Fruit fly (Drosophila melanogaster) whole organism, embryonic: Measurements from ENCODE around the gene CG31548.
A peak's percentile ranks its signal among the peaks of the same experiment; 100 is the strongest.

Source experiments
- Asciz ChIP-seq: fragments of 200-800 bp; sonication (Bioruptor generic); optimal IDR thresholded peaks from 2 replicates; lab custom pipeline; 2017; ENCODE audit warnings: missing biosample characterization, mild to moderate bottlenecking, missing genetic modification characterization, missing genetic modification reagents
- BEAF-32 ChIP-seq: fragments of 200-800 bp; sonication (Bioruptor generic); optimal IDR thresholded peaks from 3 replicates; lab custom pipeline; 2017; ENCODE audit warnings: missing biosample characterization, missing genetic modification characterization, mild to moderate bottlenecking, moderate library complexity, missing genetic modification reagents
- CG10543 ChIP-seq: fragments of 200-800 bp; sonication (Bioruptor generic); optimal IDR thresholded peaks from 3 replicates; lab custom pipeline; 2017; ENCODE audit warnings: missing biosample characterization, mild to moderate bottlenecking, missing genetic modification characterization, moderate library complexity
- CG12155 ChIP-seq: fragments of 200-800 bp; sonication (Bioruptor generic); optimal IDR thresholded peaks from 3 replicates; lab custom pipeline; 2016; ENCODE audit warnings: missing biosample characterization, missing genetic modification characterization
- CG12299 ChIP-seq: fragments of 200-800 bp; sonication (Bioruptor generic); optimal IDR thresholded peaks from 2 replicates; lab custom pipeline; 2018; ENCODE audit warnings: missing biosample characterization, mild to moderate bottlenecking, missing genetic modification characterization
- CG1233 ChIP-seq: fragments of 200-800 bp; sonication (Bioruptor generic); optimal IDR thresholded peaks from 4 replicates; lab custom pipeline; 2018; ENCODE audit warnings: missing biosample characterization, mild to moderate bottlenecking, missing genetic modification characterization
- CG12942 ChIP-seq: fragments of 200-800 bp; sonication (Bioruptor generic); optimal IDR thresholded peaks from 3 replicates; lab custom pipeline; 2016; ENCODE audit warnings: missing biosample characterization, missing genetic modification characterization
- CG13287 ChIP-seq: fragments of 200-800 bp; sonication (Bioruptor generic); IDR thresholded peaks from 2 replicates; pipeline ENCODE4 v1.3.6; 2022; ENCODE audit warnings: missing biosample characterization, missing genetic modification characterization; ENCODE audit not compliant: partially characterized antibody
- CG13624 ChIP-seq: fragments of 200-800 bp; sonication (Bioruptor generic); optimal IDR thresholded peaks from 2 replicates; lab custom pipeline; 2016; ENCODE audit warnings: missing biosample characterization, missing genetic modification characterization
- CG14014 ChIP-seq: fragments of 200-800 bp; sonication (Bioruptor generic); IDR thresholded peaks from 2 replicates; pipeline ENCODE4 v1.3.6; 2022; ENCODE audit warnings: missing biosample characterization, missing genetic modification characterization
- CG17328 ChIP-seq: fragments of 200-800 bp; sonication (Bioruptor generic); IDR thresholded peaks from 2 replicates; pipeline ENCODE4 v1.3.6; 2022; ENCODE audit warnings: missing biosample characterization, missing genetic modification characterization
- CG2712 ChIP-seq: fragments of 200-800 bp; optimal IDR thresholded peaks from 3 replicates; lab custom pipeline; 2019; ENCODE audit warnings: missing biosample characterization, mild to moderate bottlenecking, missing genetic modification characterization, moderate library complexity
- CG3281 ChIP-seq: fragments of 200-800 bp; sonication (Bioruptor generic); optimal IDR thresholded peaks from 3 replicates; lab custom pipeline; 2017; ENCODE audit warnings: missing biosample characterization, mild to moderate bottlenecking, missing genetic modification characterization
- CG3847 ChIP-seq: fragments of 200-800 bp; sonication (Bioruptor generic); IDR thresholded peaks from 2 replicates; pipeline ENCODE4 v1.3.6; 2022; ENCODE audit warnings: missing biosample characterization, missing genetic modification characterization
- CG5245 ChIP-seq: fragments of 200-800 bp; sonication (Bioruptor generic); optimal IDR thresholded peaks from 3 replicates; lab custom pipeline; 2016; ENCODE audit warnings: missing biosample characterization, missing genetic modification characterization
- CG5953 ChIP-seq: fragments of 200-800 bp; sonication (Bioruptor generic); IDR thresholded peaks from 2 replicates; pipeline ENCODE4 v1.3.6; 2022; ENCODE audit warnings: missing biosample characterization, missing genetic modification characterization
- CG6854 ChIP-seq: fragments of 200-800 bp; sonication (Bioruptor generic); optimal IDR thresholded peaks from 3 replicates; lab custom pipeline; 2017; ENCODE audit warnings: missing biosample characterization, mild to moderate bottlenecking, missing genetic modification characterization
- CG7271 ChIP-seq: fragments of 200-800 bp; sonication (Bioruptor generic); optimal IDR thresholded peaks from 2 replicates; lab custom pipeline; 2018; ENCODE audit warnings: missing biosample characterization, mild to moderate bottlenecking, missing genetic modification characterization, moderate library complexity
- CG7372 ChIP-seq: fragments of 200-800 bp; sonication (Bioruptor generic); IDR thresholded peaks from 2 replicates; pipeline ENCODE4 v1.3.6; 2022; ENCODE audit warnings: missing biosample characterization, missing genetic modification characterization
- CG7928 ChIP-seq: fragments of 200-800 bp; sonication (Bioruptor generic); optimal IDR thresholded peaks from 2 replicates; lab custom pipeline; 2017; ENCODE audit warnings: missing biosample characterization, mild to moderate bottlenecking, missing genetic modification characterization
- CG9609 ChIP-seq: fragments of 200-800 bp; sonication (Bioruptor generic); optimal IDR thresholded peaks from 3 replicates; lab custom pipeline; 2016; ENCODE audit warnings: missing biosample characterization, missing genetic modification characterization
- CG9797 ChIP-seq: fragments of 200-800 bp; sonication (Bioruptor generic); optimal IDR thresholded peaks from 3 replicates; lab custom pipeline; 2018; ENCODE audit warnings: missing biosample characterization, mild to moderate bottlenecking, missing genetic modification characterization
- Elba2 ChIP-seq: fragments of 200-800 bp; sonication (Bioruptor generic); optimal IDR thresholded peaks from 3 replicates; lab custom pipeline; 2016; ENCODE audit warnings: missing biosample characterization, missing genetic modification characterization
- Ets97D ChIP-seq: fragments of 200-800 bp; sonication (Bioruptor generic); optimal IDR thresholded peaks from 3 replicates; lab custom pipeline; 2016; ENCODE audit warnings: missing biosample characterization, missing genetic modification characterization
- GATAe ChIP-seq: fragments of 200-800 bp; sonication (Bioruptor generic); conservative IDR thresholded peaks from 2 replicates; pipeline ENCODE4 v1.3.6; 2022; ENCODE audit warnings: missing biosample characterization, missing genetic modification characterization
- NFAT ChIP-seq: fragments of 200-800 bp; sonication (Bioruptor generic); IDR thresholded peaks from 2 replicates; pipeline ENCODE4 v1.3.6; 2022; ENCODE audit warnings: missing biosample characterization, missing genetic modification characterization
- Nf-YC ChIP-seq: fragments of 200-800 bp; optimal IDR thresholded peaks from 3 replicates; lab custom pipeline; 2019; ENCODE audit warnings: missing biosample characterization, mild to moderate bottlenecking, missing genetic modification characterization, moderate library complexity
- NfI ChIP-seq: fragments of 200-800 bp; sonication (Bioruptor generic); optimal IDR thresholded peaks from 3 replicates; lab custom pipeline; 2018; ENCODE audit warnings: missing biosample characterization, mild to moderate bottlenecking, missing genetic modification characterization, moderate library complexity
- Sox100B ChIP-seq: fragments of 200-800 bp; sonication (Bioruptor generic); optimal IDR thresholded peaks from 3 replicates; lab custom pipeline; 2018; ENCODE audit warnings: missing biosample characterization, mild to moderate bottlenecking, missing genetic modification characterization
- Trl ChIP-seq, 3 experiments: fragments of >200 bp in 2 of 3; fragments of 200-800 bp in 1 of 3; sonication (Bioruptor generic) in 1 of 3; optimal IDR thresholded peaks; 2 replicates in 1 of 3; 3 replicates in 2 of 3; lab custom pipeline; 2016 to 2017; ENCODE audit warnings: missing biosample characterization in 1 of 3, missing genetic modification characterization in 1 of 3
- al ChIP-seq: fragments of 200-800 bp; sonication (Bioruptor generic); IDR thresholded peaks from 2 replicates; pipeline ENCODE4 v1.3.6; 2022; ENCODE audit warnings: missing biosample characterization, missing genetic modification characterization
- ato ChIP-seq: fragments of 200-800 bp; sonication (Bioruptor generic); IDR thresholded peaks from 2 replicates; pipeline ENCODE4 v1.3.6; 2022; ENCODE audit warnings: missing biosample characterization, missing genetic modification characterization; ENCODE audit not compliant: partially characterized antibody
- btn ChIP-seq: fragments of 200-800 bp; sonication (Bioruptor generic); optimal IDR thresholded peaks from 2 replicates; lab custom pipeline; 2016; ENCODE audit warnings: missing biosample characterization, missing genetic modification characterization
- chn ChIP-seq: fragments of 200-800 bp; sonication (Bioruptor generic); optimal IDR thresholded peaks from 2 replicates; lab custom pipeline; 2016; ENCODE audit warnings: missing biosample characterization, missing genetic modification characterization
- dpn ChIP-seq, 2 experiments: fragments of 200-800 bp; sonication (Bioruptor generic); optimal IDR thresholded peaks; 3 replicates each; lab custom pipeline; 2016; ENCODE audit warnings: missing biosample characterization in 2 of 2, missing genetic modification characterization in 2 of 2
- grn ChIP-seq: fragments of 200-800 bp; sonication (Bioruptor generic); optimal IDR thresholded peaks from 3 replicates; lab custom pipeline; 2017; ENCODE audit warnings: missing biosample characterization, missing genetic modification characterization
- jigr1 ChIP-seq: fragments of 200-800 bp; sonication (Bioruptor generic); IDR thresholded peaks from 3 replicates; pipeline ENCODE4 v1.3.6; 2022; ENCODE audit warnings: missing biosample characterization, missing genetic modification characterization
- kni ChIP-seq: fragments of 200-800 bp; sonication (Bioruptor generic); optimal IDR thresholded peaks from 3 replicates; lab custom pipeline; 2017; ENCODE audit warnings: mild to moderate bottlenecking, missing biosample characterization, missing genetic modification reagents, missing genetic modification characterization
- lbe ChIP-seq: fragments of 200-800 bp; sonication (Bioruptor generic); optimal IDR thresholded peaks from 2 replicates; lab custom pipeline; 2016; ENCODE audit warnings: missing biosample characterization, mild to moderate bottlenecking, missing genetic modification characterization
- lilli ChIP-seq: fragments of 200-800 bp; sonication (Bioruptor generic); optimal IDR thresholded peaks from 3 replicates; lab custom pipeline; 2016; ENCODE audit warnings: missing biosample characterization, missing genetic modification characterization
- lola ChIP-seq, 3 experiments: fragments of >200 bp in 2 of 3; fragments of 200-800 bp in 1 of 3; sonication (Bioruptor generic) in 1 of 3; optimal IDR thresholded peaks; 2 replicates each; lab custom pipeline; 2017 to 2019; ENCODE audit warnings: missing biosample characterization in 3 of 3, missing genetic modification characterization in 3 of 3, mild to moderate bottlenecking in 1 of 3, moderate library complexity in 1 of 3
- pros ChIP-seq: fragments of 200-800 bp; sonication (Bioruptor generic); optimal IDR thresholded peaks from 3 replicates; lab custom pipeline; 2019; ENCODE audit warnings: missing biosample characterization, mild to moderate bottlenecking, missing genetic modification characterization, moderate library complexity
- stc ChIP-seq: fragments of 200-800 bp; sonication (Bioruptor generic); IDR thresholded peaks from 2 replicates; pipeline ENCODE4 v1.3.6; 2022; ENCODE audit warnings: missing biosample characterization, missing genetic modification characterization
- stwl ChIP-seq: fragments of 200-800 bp; sonication (Bioruptor generic); optimal IDR thresholded peaks from 3 replicates; lab custom pipeline; 2018; ENCODE audit warnings: missing biosample characterization, mild to moderate bottlenecking, missing genetic modification characterization, moderate library complexity
- wek ChIP-seq: fragments of 200-800 bp; sonication (Bioruptor generic); optimal IDR thresholded peaks from 3 replicates; lab custom pipeline; 2018; ENCODE audit warnings: missing biosample characterization, mild to moderate bottlenecking, missing genetic modification characterization, moderate library complexity
- wor ChIP-seq: fragments of 200-800 bp; sonication (Bioruptor generic); IDR thresholded peaks from 2 replicates; pipeline ENCODE4 v1.3.6; 2022; ENCODE audit warnings: missing biosample characterization, missing genetic modification characterization
- z ChIP-seq: fragments of 200-800 bp; sonication (Bioruptor generic); IDR thresholded peaks from 3 replicates; pipeline ENCODE4 v1.3.6; 2022; ENCODE audit warnings: missing biosample characterization, missing genetic modification characterization
- zen2 ChIP-seq: fragments of 200-800 bp; sonication (Bioruptor generic); IDR thresholded peaks from 3 replicates; pipeline ENCODE4 v1.3.6; 2022; ENCODE audit warnings: missing biosample characterization, missing genetic modification characterization; ENCODE audit not compliant: partially characterized antibody

The CG31548 gene

dm6 chr3R:5685269-5686048 lies 48.8 kb upstream of the CG31548 start, which contains the start of the genes Rab23 and plx (continued):
- no peak for TF ChIP-seq CG5245 (GFP tag; lab: Kevin White, UChicago)
- TF ChIP-seq zen2 = no peak
- peak; percentile 55 for TF ChIP-seq BEAF-32 (GFP tag; lab: Kevin White, UChicago)
- TF ChIP-seq CG7271 (tag; lab: Kevin White, UChicago) = no peak
- TF ChIP-seq jigr1 = no peak
- TF ChIP-seq z = no peak
- TF ChIP-seq wek (GFP tag; lab: Kevin White, UChicago) = no peak
- peak; percentile 39 for TF ChIP-seq Elba2 (GFP tag; lab: Kevin White, UChicago)
- TF ChIP-seq lbe (GFP tag; lab: Kevin White, UChicago) = no peak
- no peak for TF ChIP-seq lola (GFP tag; optimal IDR thresholded peaks at IDR 0.05; lab: Kevin White, UChicago)
- TF ChIP-seq kni (GFP tag; lab: Kevin White, UChicago) = peak; percentile 1
- TF ChIP-seq CG12942 = no peak
- TF ChIP-seq dpn (GFP tag; optimal IDR thresholded peaks at IDR 0.05; lab: Kevin White, UChicago) = no peak
- TF ChIP-seq Asciz (GFP tag; lab: Kevin White, UChicago) = no peak
- TF ChIP-seq NfI (GFP tag; lab: Kevin White, UChicago) = peak; percentile 28
- TF ChIP-seq CG13287 (GFP tag; lab: Robert Waterston, UW) = peak; percentile 47; the same call in 1 of the 2 replicates
- peak; percentile 18 for TF ChIP-seq CG1233 (GFP tag; lab: Kevin White, UChicago)
- TF ChIP-seq Sox100B = no peak
- no peak for TF ChIP-seq GATAe (GFP tag; lab: Robert Waterston, UW)
- TF ChIP-seq NFAT (GFP tag; lab: Robert Waterston, UW) = 0 out of 2 replicates have a peak, but pooled peaks have one; percentile 2
- no peak for TF ChIP-seq CG9609 (GFP tag; lab: Kevin White, UChicago)
- TF ChIP-seq CG6854 (GFP tag; lab: Kevin White, UChicago) = no peak
- TF ChIP-seq CG5953 = no peak
- TF ChIP-seq CG9797 (GFP tag; lab: Kevin White, UChicago) = peak; percentile 84
- peak; percentile 78 for TF ChIP-seq Ets97D (GFP tag; lab: Kevin White, UChicago)
- TF ChIP-seq wor (GFP tag; lab: Robert Waterston, UW) = no peak
- TF ChIP-seq al = no peak
- TF ChIP-seq CG3847 = peak; percentile 79
- no peak for TF ChIP-seq CG7372 (GFP tag; lab: Robert Waterston, UW)
- peak; percentile 21 for TF ChIP-seq CG2712 (tag; lab: Kevin White, UChicago)
- peak; percentile 32 for TF ChIP-seq chn (GFP tag; lab: Kevin White, UChicago)
- 0 out of 2 replicates have a peak, but pooled peaks have one; percentile 5 for TF ChIP-seq CG17328 (GFP tag; lab: Robert Waterston, UW)
- no peak for TF ChIP-seq btn
- TF ChIP-seq grn = no peak
- TF ChIP-seq stwl = peak; percentile 73
- no peak for TF ChIP-seq CG3281
- TF ChIP-seq CG12299 = peak; percentile 18
- TF ChIP-seq Trl (optimal IDR thresholded peaks at IDR 0.05; lab: Kevin White, UChicago) = no peak
- TF ChIP-seq Trl (GFP tag; optimal IDR thresholded peaks at IDR 0.05; lab: Kevin White, UChicago) = peak; percentile 19
- TF ChIP-seq stc = no peak
- no peak for TF ChIP-seq CG7928 (GFP tag; lab: Kevin White, UChicago)
- TF ChIP-seq CG13624 (GFP tag; lab: Kevin White, UChicago) = peak; percentile 11
- TF ChIP-seq CG14014 = no peak
- TF ChIP-seq CG12155 (GFP tag; lab: Kevin White, UChicago) = peak; percentile 49
- peak; percentile 37 for TF ChIP-seq lilli (GFP tag; lab: Kevin White, UChicago)
- no peak for TF ChIP-seq CG10543 (GFP tag; lab: Kevin White, UChicago)
- 0 out of 2 replicates have a peak, but pooled peaks have one; percentile 26 for TF ChIP-seq ato
- TF ChIP-seq Nf-YC (tag; lab: Kevin White, UChicago) = peak; percentile 23
- no peak for TF ChIP-seq pros (GFP tag; lab: Kevin White, UChicago)
